Fruit fly (Drosophila melanogaster): ENCODE measurements around the gene Spn77Bb.
A peak's percentile ranks its signal among the peaks of the same experiment; 100 is the strongest.

Spn77Bb gene

dm6 chr3L:20313469-20313868 is 7.3 kb upstream of the Spn77Bb start, which contains the start of gene alphaSnap:
Gene alphaSnap, plus strand, starts transcription at chr3L:20313632.
- TF ChIP-seq gsb-n (tag; optimal IDR thresholded peaks at IDR 0.05) (peak; percentile 73), pzg (GFP tag; optimal IDR thresholded peaks at IDR 0.05) (peak; percentile 91), CG10209 (GFP tag; optimal IDR thresholded peaks at IDR 0.05) (peak; percentile 19), CG34422 (GFP tag; IDR thresholded peaks at IDR 0.05) (peak; percentile 32; the same call in 1 of the 3 replicates), Pdp1 (GFP tag; optimal IDR thresholded peaks at IDR 0.05) (peak in 1 of 2 experiments; percentile 55), CG2120 (GFP tag; optimal IDR thresholded peaks at IDR 0.05) (peak; percentile 50), h (optimal IDR thresholded peaks at IDR 0.05) (no peak), seq (GFP tag; IDR thresholded peaks at IDR 0.05) (peak; percentile 45; the same call in 1 of the 2 replicates), CG9609 (GFP tag; optimal IDR thresholded peaks at IDR 0.05) (peak; percentile 41), az2 (GFP tag; optimal IDR thresholded peaks at IDR 0.05) (peak; percentile 37), sc (optimal IDR thresholded peaks at IDR 0.05) (no peak), sc (GFP tag; optimal IDR thresholded peaks at IDR 0.05) (peak; percentile 37), Sry-δ (GFP tag; optimal IDR thresholded peaks at IDR 0.05) (peak; percentile 41), CG2116 (GFP tag; optimal IDR thresholded peaks at IDR 0.05) (peak; percentile 53), CG1603 (tag; optimal IDR thresholded peaks at IDR 0.05) (peak; percentile 74), CG18262 (tag; optimal IDR thresholded peaks at IDR 0.05) (peak; percentile 7), CG15601 (tag; optimal IDR thresholded peaks at IDR 0.05) (peak; percentile 33), CG42726 (GFP tag; IDR thresholded peaks at IDR 0.05; ENCODE audit: partially characterized antibody) (peak; percentile 36; the same call in 1 of the 2 replicates), Med (GFP tag) (peak; percentile 90), ewg (GFP tag; optimal IDR thresholded peaks at IDR 0.05) (no peak), kay (GFP tag; optimal IDR thresholded peaks at IDR 0.05) (peak; percentile 76), her (GFP tag; optimal IDR thresholded peaks at IDR 0.05) (peak; percentile 20), scrt (GFP tag; optimal IDR thresholded peaks at IDR 0.05) (no peak), Dref (GFP tag; IDR thresholded peaks at IDR 0.05) (0 out of 2 replicates have a peak, but pooled peaks have one; percentile 28), CG4360 (GFP tag; IDR thresholded peaks at IDR 0.05) (peak; percentile 6; the same call in 1 of the 2 replicates), CG14710 (tag; optimal IDR thresholded peaks at IDR 0.05) (peak; percentile 91), Elba2 (GFP tag; optimal IDR thresholded peaks at IDR 0.05) (peak; percentile 66), ttk (GFP tag; IDR thresholded peaks at IDR 0.05) (no peak), chif (GFP tag; optimal IDR thresholded peaks at IDR 0.05) (peak in 1 of 2 experiments; percentile 20), HLH54F (GFP tag; optimal IDR thresholded peaks at IDR 0.05) (peak; percentile 31), CG15479 (GFP tag; optimal IDR thresholded peaks at IDR 0.05) (no peak), CG15073 (GFP tag; optimal IDR thresholded peaks at IDR 0.05) (no peak), Opbp (GFP tag; IDR thresholded peaks at IDR 0.05; ENCODE audit: partially characterized antibody) (peak; percentile 56; the same call in 1 of the 3 replicates), Hsf (GFP tag; optimal IDR thresholded peaks at IDR 0.05) (peak; percentile 51), Doc3 (GFP tag; IDR thresholded peaks at IDR 0.05; ENCODE audit: partially characterized antibody) (0 out of 3 replicates have a peak, but pooled peaks have one; percentile 31), CG6791 (GFP tag; IDR thresholded peaks at IDR 0.05; ENCODE audit: partially characterized antibody) (0 out of 3 replicates have a peak, but pooled peaks have one; percentile 35), CG10979 (tag; optimal IDR thresholded peaks at IDR 0.05) (peak; percentile 9), E2f2 (GFP tag; IDR thresholded peaks at IDR 0.05) (peak; percentile 83), CG2889 (GFP tag; IDR thresholded peaks at IDR 0.05) (no peak), cg (GFP tag; optimal IDR thresholded peaks at IDR 0.05) (peak; percentile 4), salm (tag; optimal IDR thresholded peaks at IDR 0.05) (no peak), Adf1 (GFP tag; IDR thresholded peaks at IDR 0.05) (0 out of 2 replicates have a peak, but pooled peaks have one; percentile 6), gfzf (GFP tag; optimal IDR thresholded peaks at IDR 0.05) (peak; percentile 85), CG11456 (GFP tag; IDR thresholded peaks at IDR 0.05) (peak; percentile 38; the same call in 1 of the 3 replicates), crp (GFP tag; optimal IDR thresholded peaks at IDR 0.05) (peak in 1 of 2 experiments; percentile 47), zfh2 (GFP tag; optimal IDR thresholded peaks at IDR 0.05) (peak; percentile 48), CG34224 (GFP tag; IDR thresholded peaks at IDR 0.05; ENCODE audit: partially characterized antibody) (peak; percentile 36; the same call in 1 of the 3 replicates), phol (tag; optimal IDR thresholded peaks at IDR 0.05) (peak; percentile 61), Xrp1 (GFP tag; IDR thresholded peaks at IDR 0.05) (peak; percentile 34; the same call in 1 of the 2 replicates)
